Worm (Caenorhabditis elegans): ENCODE data around the gene nhr-159.

The nhr-159 gene

DNA sequence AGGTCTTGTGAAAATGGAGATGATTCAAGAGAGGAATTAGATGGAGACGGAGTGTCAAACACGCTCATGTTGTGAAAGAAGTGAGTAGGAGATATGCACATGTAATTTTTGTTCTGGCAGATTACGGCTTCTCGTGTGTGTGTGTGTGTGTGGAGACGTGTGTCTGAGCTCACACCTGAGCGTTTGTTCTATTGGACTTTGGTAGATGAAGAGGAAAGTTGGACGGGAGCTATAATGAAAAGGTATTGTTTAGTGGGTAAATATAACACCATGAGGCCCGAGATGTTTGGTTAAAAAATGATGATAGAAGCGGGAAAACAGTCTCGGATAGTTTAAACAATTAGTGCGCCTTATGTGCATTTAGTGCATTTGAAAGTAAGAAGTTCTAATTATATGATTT is 9.2 kb downstream of the nhr-159 start, which contains the start of gene nhr-157:
Gene nhr-157, minus strand, starts transcription at position 101 of the 400 bp plus-strand sequence.
- TF ChIP-seq fkh-8 (tag; optimal IDR thresholded peaks at IDR 0.05): peak; percentile 47
- no peak for TF ChIP-seq lir-3 (tag; optimal IDR thresholded peaks at IDR 0.05; ENCODE audit: poor library complexity)

- TF ChIP-seq pag-3 (tag; optimal IDR thresholded peaks at IDR 0.05; ENCODE audit: borderline replicate concordance, insufficient read depth) (no peak), jun-1 (tag; optimal IDR thresholded peaks at IDR 0.05) (no peak), sup-37 (GFP tag; optimal IDR thresholded peaks at IDR 0.05) (no peak)
These were observed 12.8 kb downstream of the nhr-159 start for ce11 chrV:3865273-3865672.

DNA sequence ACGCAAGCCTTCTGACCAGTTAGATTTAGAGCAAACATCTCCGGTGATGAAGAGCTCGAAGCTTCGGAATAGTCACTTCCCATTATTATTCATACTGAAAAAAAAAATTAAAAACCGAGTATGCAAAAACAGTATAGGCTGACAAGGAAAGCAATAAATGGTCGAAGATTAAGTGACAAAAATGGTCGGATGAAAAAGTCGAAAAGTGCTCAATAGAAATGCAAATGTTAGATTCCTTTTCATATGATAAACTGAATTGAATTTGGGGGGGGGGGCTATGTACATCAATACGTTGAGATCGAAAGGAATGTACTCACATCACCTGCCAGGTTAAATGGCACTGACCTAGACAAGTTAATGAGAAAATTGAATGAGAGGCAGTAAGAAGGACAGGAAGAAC is 15.3 kb downstream of the nhr-159 start, which contains the start of gene nhr-187:
Gene nhr-187, minus strand, starts transcription at position 101 of the 400 bp plus-strand sequence.
- no peak for TF ChIP-seq vab-15 (tag; optimal IDR thresholded peaks at IDR 0.05)
- no peak for TF ChIP-seq mef-2 (tag; optimal IDR thresholded peaks at IDR 0.05)
- TF ChIP-seq Y116A8C.19 (tag; optimal IDR thresholded peaks at IDR 0.05; ENCODE audit: borderline replicate concordance): no peak
- TF ChIP-seq elt-2 (tag; optimal IDR thresholded peaks at IDR 0.05): no peak
- TF ChIP-seq ceh-90 (tag; optimal IDR thresholded peaks at IDR 0.05): no peak
- no peak for TF ChIP-seq nhr-28 (tag; optimal IDR thresholded peaks at IDR 0.05)
- no peak for TF ChIP-seq fkh-8 (tag; optimal IDR thresholded peaks at IDR 0.05)
- no peak for TF ChIP-seq dsc-1 (tag; optimal IDR thresholded peaks at IDR 0.05)
- TF ChIP-seq sup-37 (GFP tag; optimal IDR thresholded peaks at IDR 0.05): no peak
- no peak for TF ChIP-seq unc-30 (tag; optimal IDR thresholded peaks at IDR 0.05)
- no peak for TF ChIP-seq ceh-8 (GFP tag; optimal IDR thresholded peaks at IDR 0.05)
- TF ChIP-seq nhr-12 (tag; optimal IDR thresholded peaks at IDR 0.05): no peak
- TF ChIP-seq tlp-1 (tag; optimal IDR thresholded peaks at IDR 0.05): no peak
- no peak for TF ChIP-seq efl-3 (GFP tag; optimal IDR thresholded peaks at IDR 0.05)
- TF ChIP-seq lin-15B (tag; optimal IDR thresholded peaks at IDR 0.05): no peak
- TF ChIP-seq swsn-7 (tag; optimal IDR thresholded peaks at IDR 0.05): no peak

DNA sequence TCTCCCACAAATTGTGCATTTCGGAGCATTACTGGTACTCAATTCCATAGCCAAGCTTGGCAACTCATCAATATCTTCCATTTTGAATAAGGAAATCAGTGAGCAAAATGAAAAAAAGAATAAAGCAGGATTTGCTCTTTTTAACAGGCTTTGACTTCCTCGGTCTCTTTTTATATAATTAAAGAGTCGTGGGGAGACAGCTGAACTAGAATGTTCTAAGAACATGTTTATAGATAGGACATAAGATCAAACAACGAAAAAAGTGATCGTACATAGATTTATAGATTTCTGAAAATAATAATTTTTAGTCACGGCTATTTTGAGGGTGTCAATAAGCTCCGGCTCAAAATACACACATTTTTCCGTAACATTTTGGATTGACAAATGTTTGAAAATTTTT is 18.0 kb downstream of the nhr-159 start, which contains the start of gene nhr-189:
Gene nhr-189, minus strand, starts transcription at position 121 of the 400 bp plus-strand sequence.
- TF ChIP-seq nhr-47 (tag; optimal IDR thresholded peaks at IDR 0.05): peak; percentile 12
- TF ChIP-seq egl-27 (tag; optimal IDR thresholded peaks at IDR 0.05): no peak
- peak; percentile 32 for TF ChIP-seq nhr-71 (tag; optimal IDR thresholded peaks at IDR 0.05)
- TF ChIP-seq dsc-1 (tag; optimal IDR thresholded peaks at IDR 0.05): peak; percentile 62
- TF ChIP-seq fkh-8 (tag; optimal IDR thresholded peaks at IDR 0.05): peak; percentile 69
- peak; percentile 18 for TF ChIP-seq hlh-4 (tag; optimal IDR thresholded peaks at IDR 0.05)
- no peak for TF ChIP-seq pax-3 (tag; optimal IDR thresholded peaks at IDR 0.05)

DNA sequence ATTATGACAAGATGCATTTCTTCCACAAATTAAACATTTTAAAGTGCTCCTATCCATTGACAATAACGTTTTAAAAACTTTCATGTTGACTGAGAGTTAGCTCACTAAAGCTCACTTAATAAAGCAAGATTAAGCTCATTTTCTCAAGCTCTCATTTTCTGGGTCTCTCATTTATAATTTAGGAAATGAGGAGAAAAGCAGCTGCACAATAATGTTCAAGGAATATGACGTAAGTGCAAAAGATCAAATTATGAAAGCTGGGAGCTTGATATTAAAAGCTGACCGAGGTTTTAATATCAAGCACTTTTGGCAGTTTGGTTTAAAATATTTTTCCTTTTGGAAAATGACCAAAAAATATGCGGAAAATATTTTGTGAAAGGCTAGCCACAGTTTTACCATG is 20.3 kb downstream of the nhr-159 start, which contains the start of gene nhr-188:
Gene nhr-188, minus strand, starts transcription at position 84 of the 400 bp plus-strand sequence.
- peak; percentile 43 for TF ChIP-seq nhr-47 (tag; optimal IDR thresholded peaks at IDR 0.05)
- TF ChIP-seq sptf-1 (tag; optimal IDR thresholded peaks at IDR 0.05): no peak
- TF ChIP-seq fkh-8 (tag; optimal IDR thresholded peaks at IDR 0.05): peak; percentile 72
- TF ChIP-seq unc-98 (GFP tag; IDR thresholded peaks at IDR 0.05): no peak
- TF ChIP-seq unc-86 (tag; optimal IDR thresholded peaks at IDR 0.05): no peak
- TF ChIP-seq nhr-71 (tag; optimal IDR thresholded peaks at IDR 0.05): peak; percentile 45
- no peak for TF ChIP-seq nhr-85 (tag)
- TF ChIP-seq rnt-1 (tag; optimal IDR thresholded peaks at IDR 0.05): no peak
- TF ChIP-seq xbp-1 (tag; optimal IDR thresholded peaks at IDR 0.05): no peak
- TF ChIP-seq nhr-90 (tag; optimal IDR thresholded peaks at IDR 0.05; ENCODE audit: poor library complexity): no peak
- TF ChIP-seq fkh-10 (GFP tag; optimal IDR thresholded peaks at IDR 0.05): no peak
- no peak for TF ChIP-seq C16A3.4 (tag; optimal IDR thresholded peaks at IDR 0.05)
- TF ChIP-seq unc-62 (GFP tag; optimal IDR thresholded peaks at IDR 0.05): no peak
- no peak for TF ChIP-seq ceh-82 (tag; optimal IDR thresholded peaks at IDR 0.05)
- TF ChIP-seq dsc-1 (tag; optimal IDR thresholded peaks at IDR 0.05): peak; percentile 86
- TF ChIP-seq lin-14 (GFP tag; optimal IDR thresholded peaks at IDR 0.05): no peak

All from whole organism, L1 larva.